Worm (Caenorhabditis elegans) whole organism, L3 larva: ENCODE results near the gene M01E10.3.

Experiments used
- R02D3.7 ChIP-seq: fragments of 150-350 bp; optimal IDR thresholded peaks from 2 replicates; lab custom pipeline; 2014; ENCODE audit warnings: missing biosample characterization, missing genetic modification characterization
- ZK546.5 ChIP-seq: sonication (generic microtip); optimal IDR thresholded peaks from 2 replicates; lab custom pipeline; 2017; ENCODE audit warnings: missing biosample characterization, missing genetic modification characterization
- aly-2 ChIP-seq: fragments of 150-350 bp; optimal IDR thresholded peaks from 2 replicates; lab custom pipeline; 2014; ENCODE audit warnings: missing biosample characterization, missing genetic modification characterization
- ama-1 ChIP-seq: fragments of 150-350 bp; optimal IDR thresholded peaks from 2 replicates; lab custom pipeline; 2018
- ceh-16 ChIP-seq: sonication (generic microtip); optimal IDR thresholded peaks from 2 replicates; lab custom pipeline; 2017; ENCODE audit warnings: missing biosample characterization, missing genetic modification characterization
- ceh-28 ChIP-seq: fragments of 150-350 bp; optimal IDR thresholded peaks from 2 replicates; lab custom pipeline; 2014; ENCODE audit warnings: missing biosample characterization, missing genetic modification reagents, missing genetic modification characterization
- ceh-9 ChIP-seq: sonication (generic microtip); optimal IDR thresholded peaks from 2 replicates; lab custom pipeline; 2018; ENCODE audit warnings: missing biosample characterization, missing genetic modification characterization
- daf-12 ChIP-seq: fragments of 150-350 bp; optimal IDR thresholded peaks from 2 replicates; lab custom pipeline; 2014; ENCODE audit warnings: missing biosample characterization, missing genetic modification reagents, missing genetic modification characterization
- egl-27 ChIP-seq: sonication (generic microtip); optimal IDR thresholded peaks from 4 replicates; lab custom pipeline; 2017; ENCODE audit warnings: missing biosample characterization, missing genetic modification reagents, missing genetic modification characterization
- egl-5 ChIP-seq: fragments of 150-350 bp; optimal IDR thresholded peaks from 2 replicates; lab custom pipeline; 2017; ENCODE audit warnings: missing biosample characterization, missing genetic modification reagents, missing genetic modification characterization, inconsistent platforms
- elt-2 ChIP-seq: sonication (generic microtip); optimal IDR thresholded peaks from 2 replicates; lab custom pipeline; 2016; ENCODE audit warnings: missing genetic modification reagents, mild to moderate bottlenecking, missing genetic modification characterization, missing compliant biosample characterization
- elt-3 ChIP-seq, 3 experiments: fragments of 150-350 bp in 1 of 3; sonication (generic microtip) in 2 of 3; optimal IDR thresholded peaks; 2 replicates in 2 of 3; 4 replicates in 1 of 3; lab custom pipeline; 2014 to 2017; ENCODE audit warnings: missing biosample characterization in 3 of 3, missing genetic modification characterization in 3 of 3
- eor-1 ChIP-seq, 2 experiments: fragments of 150-350 bp; optimal IDR thresholded peaks; 2 replicates each; lab custom pipeline; 2014 to 2018; ENCODE audit warnings: missing biosample characterization in 2 of 2, missing genetic modification characterization in 2 of 2
- fkh-10 ChIP-seq: sonication (generic microtip); optimal IDR thresholded peaks from 2 replicates; lab custom pipeline; 2017; ENCODE audit warnings: missing biosample characterization, missing genetic modification reagents, missing genetic modification characterization
- fkh-2 ChIP-seq: fragments of 150-350 bp; optimal IDR thresholded peaks from 2 replicates; lab custom pipeline; 2014; ENCODE audit warnings: missing biosample characterization, missing genetic modification reagents, missing genetic modification characterization
- jun-1 ChIP-seq: fragments of 150-350 bp; optimal IDR thresholded peaks from 2 replicates; lab custom pipeline; 2014; ENCODE audit warnings: missing biosample characterization, missing genetic modification reagents, missing genetic modification characterization
- lin-15B ChIP-seq: fragments of 150-350 bp; optimal IDR thresholded peaks from 2 replicates; lab custom pipeline; 2014; ENCODE audit warnings: missing biosample characterization, missing genetic modification characterization
- lin-39 ChIP-seq: fragments of 150-350 bp; optimal IDR thresholded peaks from 2 replicates; lab custom pipeline; 2018; ENCODE audit warnings: missing biosample characterization, missing genetic modification reagents, missing genetic modification characterization
- mdl-1 ChIP-seq: fragments of 150-350 bp; optimal IDR thresholded peaks from 2 replicates; lab custom pipeline; 2014; ENCODE audit warnings: missing biosample characterization, missing genetic modification characterization
- nfya-1 ChIP-seq: sonication (generic microtip); optimal IDR thresholded peaks from 2 replicates; lab custom pipeline; 2017; ENCODE audit warnings: missing genetic modification characterization, mild to moderate bottlenecking, missing compliant biosample characterization, antibody characterized with exemption, moderate library complexity; ENCODE audit not compliant: insufficient read depth
- nhr-11 ChIP-seq: fragments of 150-350 bp; optimal IDR thresholded peaks from 2 replicates; lab custom pipeline; 2014; ENCODE audit warnings: missing biosample characterization, missing genetic modification characterization
- nhr-23 ChIP-seq: fragments of 150-350 bp; optimal IDR thresholded peaks from 2 replicates; lab custom pipeline; 2014; ENCODE audit warnings: missing biosample characterization, missing genetic modification reagents, missing genetic modification characterization
- nhr-237 ChIP-seq: fragments of 150-350 bp; optimal IDR thresholded peaks from 2 replicates; lab custom pipeline; 2014; ENCODE audit warnings: missing biosample characterization, missing genetic modification characterization
- nhr-28 ChIP-seq: fragments of 150-350 bp; optimal IDR thresholded peaks from 2 replicates; lab custom pipeline; 2014; ENCODE audit warnings: missing biosample characterization, missing genetic modification characterization
- nhr-67 ChIP-seq: fragments of 150-350 bp; optimal IDR thresholded peaks from 2 replicates; lab custom pipeline; 2014; ENCODE audit warnings: missing biosample characterization, missing genetic modification characterization
- nhr-76 ChIP-seq: fragments of 150-350 bp; sonication (generic microtip); optimal IDR thresholded peaks from 5 replicates; lab custom pipeline; 2014; ENCODE audit warnings: missing biosample characterization, missing genetic modification characterization
- nhr-77 ChIP-seq: fragments of 150-350 bp; optimal IDR thresholded peaks from 2 replicates; lab custom pipeline; 2014; ENCODE audit warnings: missing biosample characterization, missing genetic modification characterization
- pha-4 ChIP-seq: fragments of 150-350 bp; optimal IDR thresholded peaks from 2 replicates; lab custom pipeline; 2014; ENCODE audit warnings: missing biosample characterization, missing genetic modification reagents, missing genetic modification characterization
- pqm-1 ChIP-seq: fragments of 150-350 bp; optimal IDR thresholded peaks from 2 replicates; lab custom pipeline; 2017; ENCODE audit warnings: missing biosample characterization, missing genetic modification characterization, inconsistent platforms
- skn-1 ChIP-seq: fragments of 150-350 bp; optimal IDR thresholded peaks from 2 replicates; lab custom pipeline; 2014; ENCODE audit warnings: missing biosample characterization, missing genetic modification characterization
- snpc-4 ChIP-seq: fragments of 150-350 bp; optimal IDR thresholded peaks from 2 replicates; lab custom pipeline; 2014; ENCODE audit warnings: missing biosample characterization, missing genetic modification characterization
- unc-39 ChIP-seq: sonication (generic microtip); optimal IDR thresholded peaks from 4 replicates; lab custom pipeline; 2017; ENCODE audit warnings: missing biosample characterization, missing genetic modification characterization
- unc-62 ChIP-seq: fragments of 150-350 bp; sonication (generic microtip); optimal IDR thresholded peaks from 4 replicates; lab custom pipeline; 2014; ENCODE audit warnings: missing biosample characterization, missing genetic modification reagents, missing genetic modification characterization
- zag-1 ChIP-seq: fragments of 150-350 bp; optimal IDR thresholded peaks from 2 replicates; lab custom pipeline; 2014; ENCODE audit warnings: missing biosample characterization, missing genetic modification characterization

The M01E10.3 gene

DNA sequence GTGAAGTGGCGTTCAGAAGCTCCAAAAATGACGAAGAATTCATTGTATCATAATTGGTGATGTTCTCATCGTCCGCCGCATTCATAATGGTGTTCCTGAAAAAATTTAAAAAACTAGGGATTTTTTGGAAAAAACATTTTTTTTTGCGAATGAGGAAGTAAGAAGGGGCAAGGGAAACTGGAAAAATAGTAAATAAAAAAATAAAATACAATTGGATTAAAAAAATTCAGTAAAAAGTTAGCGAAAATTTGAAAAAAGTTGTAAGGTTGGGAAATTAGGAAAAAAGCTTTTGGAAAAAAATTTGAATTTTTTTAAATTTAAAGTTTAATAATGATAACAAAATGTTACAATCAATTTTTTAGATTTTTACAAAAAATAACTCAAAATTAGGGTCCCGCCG is 32.5 kb downstream of the M01E10.3 start, which contains the start of gene ckr-2:
Gene ckr-2 (minus strand): TSS at position 101 of the 400 bp plus-strand sequence.
- TF ChIP-seq daf-12 (tag; lab: Kevin White, UChicago) (no peak), R02D3.7 (tag; lab: Kevin White, UChicago) (no peak), fkh-10 (GFP tag; lab: Kevin White, UChicago) (no peak), unc-39 (tag; lab: Kevin White, UChicago) (no peak), elt-2 (tag; lab: Kevin White, UChicago) (no peak), ama-1 (lab: Kevin White, UChicago) (no peak), ZK546.5 (tag; lab: Kevin White, UChicago) (no peak), aly-2 (tag; lab: Kevin White, UChicago) (no peak), nfya-1 (no peak), ceh-9 (tag; lab: Kevin White, UChicago) (no peak), jun-1 (tag; lab: Kevin White, UChicago) (no peak), nhr-11 (no peak), ceh-28 (tag; lab: Kevin White, UChicago) (no peak), nhr-28 (tag; lab: Kevin White, UChicago) (no peak), eor-1 (tag; optimal IDR thresholded peaks at IDR 0.05; lab: Kevin White, UChicago) (no peak), zag-1 (tag; lab: Kevin White, UChicago) (no peak), pha-4 (tag; lab: Kevin White, UChicago) (no peak)
- TF ChIP-seq, all 47 proteins: peak for 0

DNA sequence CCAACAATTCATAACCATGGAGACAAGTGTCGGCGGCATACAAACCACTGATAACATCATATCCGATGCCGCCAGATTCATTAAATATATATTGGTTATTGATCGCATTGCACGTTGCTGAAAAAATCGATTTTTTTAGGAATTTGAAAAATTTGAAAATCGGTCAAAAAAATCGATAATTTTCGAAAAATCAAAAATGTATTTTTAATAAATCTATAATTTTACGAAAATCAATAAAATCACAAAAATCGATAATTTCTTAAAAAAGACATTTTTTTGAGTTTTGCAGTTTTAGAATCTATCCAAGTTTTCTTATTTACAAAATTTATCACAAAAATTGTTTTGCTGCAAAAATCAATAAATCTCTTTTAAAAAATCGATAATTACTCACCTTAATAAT is 38.5 kb downstream of the M01E10.3 start:
- TF ChIP-seq ceh-16 (tag; lab: Kevin White, UChicago) (no peak), pqm-1 (tag; lab: Kevin White, UChicago) (no peak), fkh-2 (tag; lab: Kevin White, UChicago) (no peak), ceh-28 (tag; lab: Kevin White, UChicago) (peak; percentile 92), egl-5 (tag; lab: Kevin White, UChicago) (no peak), nhr-76 (no peak), R02D3.7 (tag; lab: Kevin White, UChicago) (no peak)
- TF ChIP-seq, all 47 proteins: peak for 1

DNA sequence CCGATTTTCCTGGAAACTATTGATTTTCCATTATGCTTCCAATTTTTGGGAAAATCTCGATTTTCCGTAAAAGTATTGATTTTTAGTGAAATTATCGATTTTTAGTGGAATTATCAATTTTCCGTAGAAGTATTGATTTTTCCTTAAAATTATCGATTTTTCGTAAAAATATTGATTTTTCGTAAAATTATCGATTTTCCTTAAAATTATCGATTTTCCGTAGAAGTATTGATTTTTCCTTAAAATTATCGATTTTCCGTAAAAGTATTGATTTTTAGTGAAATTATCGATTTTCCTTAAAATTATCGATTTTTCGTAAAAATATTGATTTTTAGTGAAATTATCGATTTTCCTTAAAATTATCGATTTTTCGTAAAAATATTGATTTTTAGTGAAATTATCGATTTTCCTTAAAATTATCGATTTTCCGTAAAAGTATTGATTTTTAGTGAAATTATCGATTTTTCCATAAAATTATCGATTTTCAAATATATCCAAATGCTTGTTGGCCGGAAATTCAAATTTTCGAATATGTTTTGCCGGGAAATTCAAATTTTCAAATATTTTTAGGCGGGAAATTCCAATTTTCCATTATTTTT is 40.0 kb downstream of the M01E10.3 start:
- peak; percentile 99 for TF ChIP-seq ceh-28 (tag; lab: Kevin White, UChicago)

DNA sequence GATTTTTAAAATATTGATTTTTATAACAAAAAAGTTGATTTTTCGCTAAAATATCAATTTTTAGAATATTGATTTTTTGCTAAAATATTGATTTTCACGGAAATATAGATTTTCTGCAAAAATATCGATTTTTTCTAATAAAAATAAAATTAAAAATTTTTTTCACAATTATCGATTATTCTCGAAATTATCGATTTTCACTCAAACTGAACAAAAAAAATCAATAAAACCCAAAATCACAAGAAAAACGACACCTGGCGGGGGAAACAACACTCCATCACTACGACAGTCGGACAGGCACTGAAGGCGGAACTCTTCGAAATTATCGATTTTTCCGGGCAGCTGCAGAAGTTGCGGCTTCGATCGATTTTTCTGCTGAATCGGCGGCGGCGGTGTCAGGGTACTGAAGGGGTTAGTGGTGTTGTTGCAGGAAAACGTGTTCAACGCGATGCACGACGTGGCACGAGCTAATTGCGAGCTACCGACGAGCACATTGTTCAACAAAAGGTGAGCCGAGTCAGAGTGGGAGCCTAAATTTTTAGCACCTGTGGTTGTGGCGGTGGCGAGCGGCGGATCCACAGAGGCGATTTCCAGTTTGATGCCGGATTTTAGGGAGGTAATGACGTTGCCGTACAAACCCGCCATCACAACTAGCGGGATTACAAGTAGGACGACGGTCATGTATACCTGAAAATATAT is 40.7 kb downstream of the M01E10.3 start:
- TF ChIP-seq unc-39 (tag; lab: Kevin White, UChicago) (no peak), nhr-237 (tag; lab: Kevin White, UChicago) (no peak), jun-1 (tag; lab: Kevin White, UChicago) (no peak), egl-5 (tag; lab: Kevin White, UChicago) (no peak), ceh-28 (tag; lab: Kevin White, UChicago) (peak; percentile 91), aly-2 (tag; lab: Kevin White, UChicago) (no peak)

DNA sequence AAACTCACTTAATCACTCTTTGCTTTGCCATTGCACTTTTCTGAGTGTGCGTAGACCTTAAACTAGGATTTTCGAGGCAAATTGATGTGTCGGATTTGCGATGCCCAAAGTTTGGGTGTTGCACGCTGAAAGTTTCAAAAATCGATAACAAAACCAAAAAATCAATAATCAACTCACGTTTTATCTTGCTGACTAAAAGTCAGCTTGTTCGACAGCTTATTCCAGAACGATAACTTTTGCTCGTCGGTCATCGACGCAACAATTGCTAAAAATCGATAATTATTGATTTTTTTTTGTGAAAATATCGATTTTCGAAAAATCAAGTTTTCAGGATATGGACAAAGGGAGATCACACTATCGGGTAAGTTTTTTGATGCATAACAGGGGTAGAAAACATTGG is 41.4 kb downstream of the M01E10.3 start:
- TF ChIP-seq ceh-28 (tag; lab: Kevin White, UChicago), result peak; percentile 75
- no peak for TF ChIP-seq zag-1 (tag; lab: Kevin White, UChicago)

DNA sequence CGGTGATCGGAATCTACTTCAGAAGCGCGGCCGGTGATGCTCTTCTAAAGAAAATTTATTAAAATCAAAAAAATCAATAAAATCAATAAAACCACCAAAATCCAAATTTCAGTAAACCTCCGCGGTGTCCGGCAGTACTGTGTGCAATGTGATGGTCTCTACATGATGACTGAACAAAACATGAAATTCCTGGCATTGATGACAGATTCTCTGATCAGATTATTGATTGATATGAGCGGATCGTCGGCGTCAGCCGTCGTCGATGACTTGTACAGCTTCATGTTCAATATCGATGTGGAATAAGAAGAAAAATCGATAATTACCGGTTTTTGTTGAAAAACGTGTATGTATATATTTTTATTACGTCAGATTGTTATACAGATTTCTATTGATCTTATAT is 45.1 kb downstream of the M01E10.3 start:
- TF ChIP-seq ceh-28 (tag; lab: Kevin White, UChicago) (peak; percentile 43), nhr-67 (tag; lab: Kevin White, UChicago) (no peak)

DNA sequence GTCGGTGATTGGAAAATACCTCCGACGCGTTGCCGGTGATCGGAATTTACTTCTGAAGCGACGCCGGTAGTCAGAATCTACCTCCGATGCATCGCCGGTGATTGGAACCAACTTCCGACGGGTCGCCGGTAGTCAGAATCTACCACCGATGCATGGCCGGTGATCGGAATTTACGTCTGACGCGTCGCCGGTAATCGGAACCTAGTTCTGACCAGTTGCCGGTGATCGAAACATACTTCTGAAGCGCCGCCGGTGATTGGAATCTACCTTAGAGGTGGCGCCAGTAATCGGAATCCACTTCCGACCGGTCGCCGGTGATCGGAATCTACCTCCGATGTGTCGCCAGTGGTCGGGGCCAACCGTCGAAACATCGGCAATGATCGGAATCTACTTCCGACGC is 45.6 kb downstream of the M01E10.3 start:
- TF ChIP-seq nfya-1 (no peak), egl-27 (tag; lab: Kevin White, UChicago) (no peak), mdl-1 (tag; lab: Kevin White, UChicago) (no peak), skn-1 (tag; lab: Kevin White, UChicago) (no peak), snpc-4 (tag; lab: Kevin White, UChicago) (no peak), elt-3 (tag; optimal IDR thresholded peaks at IDR 0.05; lab: Kevin White, UChicago) (no peak), lin-39 (no peak), nhr-76 (no peak), lin-15B (tag; lab: Kevin White, UChicago) (no peak), unc-39 (tag; lab: Kevin White, UChicago) (no peak), unc-62 (GFP tag; lab: Kevin White, UChicago) (no peak), nhr-23 (tag; lab: Kevin White, UChicago) (no peak), ama-1 (lab: Kevin White, UChicago) (no peak), R02D3.7 (tag; lab: Kevin White, UChicago) (no peak), nhr-77 (tag; lab: Kevin White, UChicago) (no peak)
